Worm (Caenorhabditis elegans): ENCODE measurements around the gene ccm-3.

ccm-3 gene

ce11 chrII:10594758-10595157, 12.3 kb downstream of the ccm-3 start, which contains the start of gene C14A4.6:
C14A4.6 (minus strand) TSS chrII:10594776.
- TF ChIP-seq F13C5.2 (tag; optimal IDR thresholded peaks at IDR 0.05) (no peak), hmg-4 (GFP tag; optimal IDR thresholded peaks at IDR 0.05) (no peak), hmbx-1 (tag; optimal IDR thresholded peaks at IDR 0.05) (no peak), tra-4 (tag; optimal IDR thresholded peaks at IDR 0.05) (no peak), tbx-11 (GFP tag; IDR thresholded peaks at IDR 0.05) (no peak), flt-1 (GFP tag; IDR thresholded peaks at IDR 0.05) (no peak), ceh-13 (GFP tag; optimal IDR thresholded peaks at IDR 0.05) (no peak)

- TF ChIP-seq ama-1 (optimal IDR thresholded peaks at IDR 0.05) (no peak), F13C5.2 (tag; optimal IDR thresholded peaks at IDR 0.05) (no peak), sea-1 (GFP tag; conservative IDR thresholded peaks at IDR 0.05) (no peak), hmg-4 (GFP tag; optimal IDR thresholded peaks at IDR 0.05) (no peak), hnd-1 (tag; optimal IDR thresholded peaks at IDR 0.05) (no peak), pes-1 (GFP tag; IDR thresholded peaks at IDR 0.05) (no peak), ets-7 (tag; optimal IDR thresholded peaks at IDR 0.05) (no peak)
Observed at ce11 chrII:10594312-10594711, 12.8 kb downstream of the ccm-3 start.

ce11 chrII:10592452-10592851, 14.6 kb downstream of the ccm-3 start, which contains the start of gene crn-5:
crn-5 (plus strand) TSS chrII:10592752.
- TF ChIP-seq aly-1 (tag; optimal IDR thresholded peaks at IDR 0.05), result no peak
- TF ChIP-seq tbx-37 (GFP tag; conservative IDR thresholded peaks at IDR 0.05), result no peak
- TF ChIP-seq F13C5.2 (tag; optimal IDR thresholded peaks at IDR 0.05), result no peak
- no peak for TF ChIP-seq tra-4 (tag; optimal IDR thresholded peaks at IDR 0.05)

- TF ChIP-seq hnd-1 (tag; optimal IDR thresholded peaks at IDR 0.05) (no peak), scrt-1 (GFP tag; IDR thresholded peaks at IDR 0.05) (no peak), F13C5.2 (tag; optimal IDR thresholded peaks at IDR 0.05) (no peak), ceh-36 (tag; optimal IDR thresholded peaks at IDR 0.05) (no peak), ceh-13 (GFP tag; optimal IDR thresholded peaks at IDR 0.05) (no peak), tbx-11 (GFP tag; IDR thresholded peaks at IDR 0.05) (no peak), ets-7 (tag; optimal IDR thresholded peaks at IDR 0.05) (no peak), ama-1 (optimal IDR thresholded peaks at IDR 0.05) (no peak), hmg-4 (GFP tag; optimal IDR thresholded peaks at IDR 0.05) (no peak), tra-4 (tag; optimal IDR thresholded peaks at IDR 0.05) (no peak), B0310.2 (tag; optimal IDR thresholded peaks at IDR 0.05) (no peak), tbx-37 (GFP tag; conservative IDR thresholded peaks at IDR 0.05) (no peak), flt-1 (GFP tag; IDR thresholded peaks at IDR 0.05) (no peak), sea-1 (GFP tag; conservative IDR thresholded peaks at IDR 0.05) (no peak), hmbx-1 (tag; optimal IDR thresholded peaks at IDR 0.05) (no peak), aly-1 (tag; optimal IDR thresholded peaks at IDR 0.05) (no peak)
Observed at ce11 chrII:10587742-10588141, 19.3 kb downstream of the ccm-3 start, which contains the start of gene crn-3. crn-3 (plus strand) TSS chrII:10588042.

- no peak for TF ChIP-seq hmbx-1 (tag; optimal IDR thresholded peaks at IDR 0.05)
Observed at ce11 chrII:10584036-10584435, 23.0 kb downstream of the ccm-3 start, which contains the start of gene algn-9. algn-9 (plus strand) TSS chrII:10584336.

- TF ChIP-seq hmbx-1 (tag; optimal IDR thresholded peaks at IDR 0.05), result no peak
- no peak for TF ChIP-seq tra-4 (tag; optimal IDR thresholded peaks at IDR 0.05)
- TF ChIP-seq tbx-11 (GFP tag; IDR thresholded peaks at IDR 0.05), result no peak
- TF ChIP-seq pes-1 (GFP tag; IDR thresholded peaks at IDR 0.05), result no peak
- TF ChIP-seq hmg-4 (GFP tag; optimal IDR thresholded peaks at IDR 0.05), result no peak
- no peak for TF ChIP-seq ets-7 (tag; optimal IDR thresholded peaks at IDR 0.05)
- no peak for TF ChIP-seq F13C5.2 (tag; optimal IDR thresholded peaks at IDR 0.05)
- TF ChIP-seq ceh-36 (tag; optimal IDR thresholded peaks at IDR 0.05), result no peak
- no peak for TF ChIP-seq sea-1 (GFP tag; conservative IDR thresholded peaks at IDR 0.05)
- no peak for TF ChIP-seq flt-1 (GFP tag; IDR thresholded peaks at IDR 0.05)
- no peak for TF ChIP-seq scrt-1 (GFP tag; IDR thresholded peaks at IDR 0.05)
Observed at ce11 chrII:10582318-10582717, 24.8 kb downstream of the ccm-3 start, which contains the start of gene mrps-22. mrps-22 (plus strand) TSS chrII:10582618.

- TF ChIP-seq scrt-1 (GFP tag; IDR thresholded peaks at IDR 0.05) (no peak), hmbx-1 (tag; optimal IDR thresholded peaks at IDR 0.05) (no peak), ceh-36 (tag; optimal IDR thresholded peaks at IDR 0.05) (no peak), ets-7 (tag; optimal IDR thresholded peaks at IDR 0.05) (no peak), tra-4 (tag; optimal IDR thresholded peaks at IDR 0.05) (no peak), tbx-11 (GFP tag; IDR thresholded peaks at IDR 0.05) (no peak), F13C5.2 (tag; optimal IDR thresholded peaks at IDR 0.05) (no peak), tbx-37 (GFP tag; conservative IDR thresholded peaks at IDR 0.05) (no peak), ceh-13 (GFP tag; optimal IDR thresholded peaks at IDR 0.05) (no peak), hmg-4 (GFP tag; optimal IDR thresholded peaks at IDR 0.05) (no peak), hnd-1 (tag; optimal IDR thresholded peaks at IDR 0.05) (no peak), pes-1 (GFP tag; IDR thresholded peaks at IDR 0.05) (no peak), flt-1 (GFP tag; IDR thresholded peaks at IDR 0.05) (no peak), B0310.2 (tag; optimal IDR thresholded peaks at IDR 0.05) (no peak), aly-1 (tag; optimal IDR thresholded peaks at IDR 0.05) (no peak), ama-1 (optimal IDR thresholded peaks at IDR 0.05) (no peak), sea-1 (GFP tag; conservative IDR thresholded peaks at IDR 0.05) (no peak)
Observed at ce11 chrII:10580833-10581232, 26.2 kb downstream of the ccm-3 start, which contains the start of gene dap-3. dap-3 (plus strand) TSS chrII:10581133.

ce11 chrII:10579655-10580054, 27.4 kb downstream of the ccm-3 start, which contains the start of gene dohh-1:
dohh-1 (plus strand) TSS chrII:10579955.
- no peak for TF ChIP-seq hnd-1 (tag; optimal IDR thresholded peaks at IDR 0.05)
- TF ChIP-seq scrt-1 (GFP tag; IDR thresholded peaks at IDR 0.05), result no peak
- no peak for TF ChIP-seq ceh-13 (GFP tag; optimal IDR thresholded peaks at IDR 0.05)
- TF ChIP-seq hmbx-1 (tag; optimal IDR thresholded peaks at IDR 0.05), result no peak
- TF ChIP-seq F13C5.2 (tag; optimal IDR thresholded peaks at IDR 0.05), result no peak
- no peak for TF ChIP-seq tbx-11 (GFP tag; IDR thresholded peaks at IDR 0.05)
- no peak for TF ChIP-seq B0310.2 (tag; optimal IDR thresholded peaks at IDR 0.05)
- TF ChIP-seq ets-7 (tag; optimal IDR thresholded peaks at IDR 0.05), result no peak
- TF ChIP-seq tbx-37 (GFP tag; conservative IDR thresholded peaks at IDR 0.05), result no peak
- no peak for TF ChIP-seq tra-4 (tag; optimal IDR thresholded peaks at IDR 0.05)
- no peak for TF ChIP-seq pes-1 (GFP tag; IDR thresholded peaks at IDR 0.05)
- no peak for TF ChIP-seq hmg-4 (GFP tag; optimal IDR thresholded peaks at IDR 0.05)
- TF ChIP-seq sea-1 (GFP tag; conservative IDR thresholded peaks at IDR 0.05), result no peak
- no peak for TF ChIP-seq flt-1 (GFP tag; IDR thresholded peaks at IDR 0.05)
- no peak for TF ChIP-seq ama-1 (optimal IDR thresholded peaks at IDR 0.05)
- no peak for TF ChIP-seq aly-1 (tag; optimal IDR thresholded peaks at IDR 0.05)
- no peak for TF ChIP-seq ceh-36 (tag; optimal IDR thresholded peaks at IDR 0.05)
